Worm (Caenorhabditis elegans) whole organism, mixed stage, embryonic: ENCODE measurements around the gene skr-20.

Experiments used
- bed-3 ChIP-seq: fragments of 200-800 bp; sonication (Bioruptor generic); optimal IDR thresholded peaks from 3 replicates; lab custom pipeline; 2018; ENCODE audit warnings: mild to moderate bottlenecking, missing genetic modification characterization, moderate library complexity, missing compliant biosample characterization
- lin-13 ChIP-seq: fragments of 150-350 bp; optimal IDR thresholded peaks from 2 replicates; lab custom pipeline; 2014; ENCODE audit warnings: missing biosample characterization, missing genetic modification characterization
- lsy-2 ChIP-seq: fragments of 150-350 bp; optimal IDR thresholded peaks from 2 replicates; lab custom pipeline; 2014; ENCODE audit warnings: missing biosample characterization, missing genetic modification characterization
- mep-1 ChIP-seq: fragments of 150-350 bp; optimal IDR thresholded peaks from 2 replicates; lab custom pipeline; 2017; ENCODE audit warnings: missing biosample characterization, missing genetic modification reagents, missing genetic modification characterization, inconsistent platforms
- nhr-237 ChIP-seq: fragments of 150-350 bp; optimal IDR thresholded peaks from 2 replicates; lab custom pipeline; 2014; ENCODE audit warnings: missing biosample characterization, missing genetic modification characterization
- nhr-28 ChIP-seq: fragments of 150-350 bp; optimal IDR thresholded peaks from 2 replicates; lab custom pipeline; 2014; ENCODE audit warnings: missing biosample characterization, missing genetic modification characterization
- nhr-76 ChIP-seq: sonication (generic microtip); optimal IDR thresholded peaks from 2 replicates; lab custom pipeline; 2017; ENCODE audit warnings: missing biosample characterization, missing genetic modification characterization
- pha-4 ChIP-seq: fragments of 150-350 bp; optimal IDR thresholded peaks from 2 replicates; lab custom pipeline; 2018; ENCODE audit warnings: missing biosample characterization, missing genetic modification reagents, missing genetic modification characterization
- sem-2 ChIP-seq: fragments of 200-800 bp; sonication (Bioruptor generic); optimal IDR thresholded peaks from 2 replicates; lab custom pipeline; 2018; ENCODE audit warnings: mild to moderate bottlenecking, missing genetic modification characterization, missing compliant biosample characterization
- snpc-4 ChIP-seq: fragments of 150-350 bp; optimal IDR thresholded peaks from 2 replicates; lab custom pipeline; 2014; ENCODE audit warnings: missing biosample characterization, missing genetic modification characterization
- sptf-1 ChIP-seq: sonication (generic microtip); optimal IDR thresholded peaks from 2 replicates; lab custom pipeline; 2017; ENCODE audit warnings: mild to moderate bottlenecking, missing genetic modification characterization, moderate library complexity, missing compliant biosample characterization

DNA sequence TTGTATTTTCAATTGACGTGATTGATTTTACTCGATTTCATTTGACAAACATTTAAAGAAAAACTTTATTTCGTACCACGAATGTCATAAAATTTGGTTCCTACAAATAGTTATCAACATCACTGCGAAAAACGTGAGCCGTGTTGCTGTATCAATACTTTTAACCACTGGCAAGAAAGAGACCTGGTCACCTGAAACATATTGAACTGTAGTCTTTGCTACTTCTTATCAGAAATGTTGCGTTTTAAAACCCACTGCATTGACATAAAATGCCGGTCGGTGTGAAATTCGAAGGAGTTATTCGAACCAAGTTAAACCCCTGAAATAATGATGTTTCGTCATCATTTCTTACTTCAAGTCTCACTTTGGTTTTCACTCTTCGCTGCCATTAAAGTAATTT lies 24.3 kb upstream of the skr-20 start:
- TF ChIP-seq pha-4 (tag; lab: Kevin White, UChicago) (no peak), lin-13 (no peak), sem-2 (GFP tag; lab: Kevin White, UChicago) (no peak), nhr-28 (tag; lab: Kevin White, UChicago) (no peak), snpc-4 (tag; lab: Kevin White, UChicago) (no peak), sptf-1 (tag; lab: Kevin White, UChicago) (no peak), nhr-237 (tag; lab: Kevin White, UChicago) (no peak), mep-1 (tag; lab: Kevin White, UChicago) (no peak), lsy-2 (tag; lab: Kevin White, UChicago) (no peak), nhr-76 (no peak), bed-3 (GFP tag; lab: Kevin White, UChicago) (no peak)
